Fruit fly (Drosophila melanogaster): ENCODE measurements around the gene Rab3-GAP.

Rab3-GAP gene

dm6 chr2L:12089145-12089544, 26.2 kb upstream of the Rab3-GAP start:
- TF ChIP-seq Snoo (tag; optimal IDR thresholded peaks at IDR 0.05) (no peak), CG13204 (GFP tag; optimal IDR thresholded peaks at IDR 0.05) (no peak), CG17806 (tag; optimal IDR thresholded peaks at IDR 0.05) (no peak), CG8301 (tag; optimal IDR thresholded peaks at IDR 0.05) (no peak), fd96Ca (GFP tag; IDR thresholded peaks at IDR 0.05) (no peak), gl (tag; optimal IDR thresholded peaks at IDR 0.05) (no peak), CG9948 (tag; optimal IDR thresholded peaks at IDR 0.05) (no peak), CG32121 (GFP tag; IDR thresholded peaks at IDR 0.05) (no peak), D1 (tag; optimal IDR thresholded peaks at IDR 0.05) (no peak), CG12605 (GFP tag; IDR thresholded peaks at IDR 0.05) (no peak), Ets98B (GFP tag; IDR thresholded peaks at IDR 0.05) (no peak), CG34367 (tag; optimal IDR thresholded peaks at IDR 0.05) (no peak), CG8159 (tag; optimal IDR thresholded peaks at IDR 0.05) (no peak), rn (GFP tag; IDR thresholded peaks at IDR 0.05) (no peak)

- TF ChIP-seq EcR (GFP tag; optimal IDR thresholded peaks at IDR 0.05) (no peak), Pif1A (GFP tag; optimal IDR thresholded peaks at IDR 0.05) (no peak), D1 (tag; optimal IDR thresholded peaks at IDR 0.05) (no peak), CG17806 (tag; optimal IDR thresholded peaks at IDR 0.05) (no peak), CG34367 (tag; optimal IDR thresholded peaks at IDR 0.05) (no peak), CG8301 (tag; optimal IDR thresholded peaks at IDR 0.05) (no peak), Ets98B (GFP tag; IDR thresholded peaks at IDR 0.05) (no peak), Pif1B (GFP tag; optimal IDR thresholded peaks at IDR 0.05) (no peak), CG15710 (tag; optimal IDR thresholded peaks at IDR 0.05) (no peak), CG8159 (tag; optimal IDR thresholded peaks at IDR 0.05) (no peak), CG32121 (GFP tag; IDR thresholded peaks at IDR 0.05) (no peak), CG10348 (GFP tag; IDR thresholded peaks at IDR 0.05) (no peak), CG4496 (GFP tag; IDR thresholded peaks at IDR 0.05) (no peak), gl (tag; optimal IDR thresholded peaks at IDR 0.05) (no peak), rn (GFP tag; IDR thresholded peaks at IDR 0.05) (no peak), fd96Ca (GFP tag; IDR thresholded peaks at IDR 0.05) (no peak), CG12605 (GFP tag; IDR thresholded peaks at IDR 0.05) (no peak), CG13204 (GFP tag; optimal IDR thresholded peaks at IDR 0.05) (no peak), CG14655 (GFP tag; optimal IDR thresholded peaks at IDR 0.05) (no peak)
Observed at dm6 chr2L:12087442-12087841, 24.5 kb upstream of the Rab3-GAP start.

DNA sequence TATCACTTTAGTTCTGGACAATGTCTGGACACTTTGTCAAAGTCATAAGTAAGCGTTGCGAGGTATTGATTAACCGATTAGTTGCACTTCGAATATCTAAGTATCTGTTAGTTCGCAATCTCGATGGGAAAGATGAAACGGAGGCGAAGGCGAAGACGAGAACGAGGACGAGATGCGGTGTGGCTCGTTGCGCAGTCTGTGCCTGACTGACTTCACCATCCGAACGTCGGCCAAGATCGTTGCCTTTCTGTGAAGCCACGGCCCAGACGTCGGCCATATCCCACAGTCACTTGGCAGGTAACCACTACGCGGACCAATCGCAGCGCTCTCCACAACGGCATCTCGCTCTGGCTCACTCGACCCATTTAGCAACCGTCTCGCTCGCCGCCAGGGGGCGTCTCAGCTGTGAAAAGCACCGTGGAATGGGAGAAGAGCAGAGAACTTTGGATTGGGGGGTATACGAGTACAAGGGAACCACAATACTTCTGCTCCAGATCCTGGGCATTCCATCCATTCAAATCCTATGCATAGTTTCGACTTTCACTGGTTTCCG, 22.7 kb upstream of the Rab3-GAP start, which contains the start of gene prd:
TSS of gene prd (minus strand) at position 209 of the 553 bp plus-strand sequence.
- TF ChIP-seq CG4496 (GFP tag; IDR thresholded peaks at IDR 0.05) (no peak), CG17806 (tag; optimal IDR thresholded peaks at IDR 0.05) (no peak)

dm6 chr2L:12085010-12085409, 22.0 kb upstream of the Rab3-GAP start:
- no peak for TF ChIP-seq CG12605 (GFP tag; IDR thresholded peaks at IDR 0.05)
- TF ChIP-seq CG34367 (tag; optimal IDR thresholded peaks at IDR 0.05): no peak
- no peak for TF ChIP-seq CG14655 (GFP tag; optimal IDR thresholded peaks at IDR 0.05)
- no peak for TF ChIP-seq CG8301 (tag; optimal IDR thresholded peaks at IDR 0.05)
- TF ChIP-seq D1 (tag; optimal IDR thresholded peaks at IDR 0.05): no peak
- TF ChIP-seq CG9948 (tag; optimal IDR thresholded peaks at IDR 0.05): no peak
- no peak for TF ChIP-seq CG32121 (GFP tag; IDR thresholded peaks at IDR 0.05)
- no peak for TF ChIP-seq fd96Ca (GFP tag; IDR thresholded peaks at IDR 0.05)
- no peak for TF ChIP-seq Snoo (tag; optimal IDR thresholded peaks at IDR 0.05)
- no peak for TF ChIP-seq CG8159 (tag; optimal IDR thresholded peaks at IDR 0.05)
- no peak for TF ChIP-seq CG13204 (GFP tag; optimal IDR thresholded peaks at IDR 0.05)
- TF ChIP-seq CG17806 (tag; optimal IDR thresholded peaks at IDR 0.05): no peak
- no peak for TF ChIP-seq EcR (GFP tag; optimal IDR thresholded peaks at IDR 0.05)
- TF ChIP-seq CG4496 (GFP tag; IDR thresholded peaks at IDR 0.05): no peak
- no peak for TF ChIP-seq rn (GFP tag; IDR thresholded peaks at IDR 0.05)
- no peak for TF ChIP-seq Ets98B (GFP tag; IDR thresholded peaks at IDR 0.05)
- no peak for TF ChIP-seq Pif1B (GFP tag; optimal IDR thresholded peaks at IDR 0.05)
- TF ChIP-seq CG15710 (tag; optimal IDR thresholded peaks at IDR 0.05): no peak
- TF ChIP-seq gl (tag; optimal IDR thresholded peaks at IDR 0.05): no peak

DNA sequence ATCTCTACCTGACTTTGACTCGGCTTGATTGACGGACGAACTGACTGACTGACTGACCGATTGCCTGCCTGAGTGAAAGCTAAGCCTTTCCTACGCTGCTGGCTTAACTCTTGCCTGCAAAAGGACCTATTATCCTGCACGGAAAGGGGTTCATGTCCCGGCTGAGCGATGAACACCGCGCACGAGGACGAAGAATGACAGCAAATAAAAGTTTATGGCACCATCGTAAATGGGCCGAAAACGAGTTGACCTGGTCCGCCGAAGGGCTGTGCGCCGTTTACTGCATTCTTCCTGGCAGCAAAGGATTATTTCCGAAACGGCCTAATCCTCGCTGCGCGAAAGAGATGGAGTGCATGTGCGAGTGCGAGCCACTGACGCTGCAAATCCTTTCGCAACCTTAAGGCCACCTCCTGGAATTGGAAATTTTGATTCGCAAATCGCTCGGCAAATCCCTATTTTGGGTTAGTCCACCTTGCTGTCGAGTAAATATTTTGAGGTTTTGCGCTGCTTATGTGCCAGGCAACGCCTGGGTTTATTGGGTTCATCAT, 18.2 kb upstream of the Rab3-GAP start:
- no peak for TF ChIP-seq Snoo (tag; optimal IDR thresholded peaks at IDR 0.05)
- TF ChIP-seq CG8159 (tag; optimal IDR thresholded peaks at IDR 0.05): no peak
- no peak for TF ChIP-seq fd96Ca (GFP tag; IDR thresholded peaks at IDR 0.05)
- TF ChIP-seq CG10348 (GFP tag; IDR thresholded peaks at IDR 0.05): no peak
- TF ChIP-seq CG34367 (tag; optimal IDR thresholded peaks at IDR 0.05): no peak
- TF ChIP-seq EcR (GFP tag; optimal IDR thresholded peaks at IDR 0.05): no peak
- no peak for TF ChIP-seq Pif1B (GFP tag; optimal IDR thresholded peaks at IDR 0.05)
- no peak for TF ChIP-seq CG8301 (tag; optimal IDR thresholded peaks at IDR 0.05)
- no peak for TF ChIP-seq D1 (tag; optimal IDR thresholded peaks at IDR 0.05)
- no peak for TF ChIP-seq CG17806 (tag; optimal IDR thresholded peaks at IDR 0.05)
- TF ChIP-seq gl (tag; optimal IDR thresholded peaks at IDR 0.05): no peak
- no peak for TF ChIP-seq CG12605 (GFP tag; IDR thresholded peaks at IDR 0.05)
- no peak for TF ChIP-seq rn (GFP tag; IDR thresholded peaks at IDR 0.05)
- TF ChIP-seq CG15710 (tag; optimal IDR thresholded peaks at IDR 0.05): no peak
- TF ChIP-seq CG14655 (GFP tag; optimal IDR thresholded peaks at IDR 0.05): no peak
- no peak for TF ChIP-seq CG13204 (GFP tag; optimal IDR thresholded peaks at IDR 0.05)
- no peak for TF ChIP-seq Ets98B (GFP tag; IDR thresholded peaks at IDR 0.05)

- TF ChIP-seq EcR (GFP tag; optimal IDR thresholded peaks at IDR 0.05) (no peak), Ets98B (GFP tag; IDR thresholded peaks at IDR 0.05) (no peak), CG9948 (tag; optimal IDR thresholded peaks at IDR 0.05) (no peak), CG12605 (GFP tag; IDR thresholded peaks at IDR 0.05) (no peak), Snoo (tag; optimal IDR thresholded peaks at IDR 0.05) (no peak), D1 (tag; optimal IDR thresholded peaks at IDR 0.05) (no peak), CG10348 (GFP tag; IDR thresholded peaks at IDR 0.05) (no peak), Pif1A (GFP tag; optimal IDR thresholded peaks at IDR 0.05) (no peak), CG32121 (GFP tag; IDR thresholded peaks at IDR 0.05) (no peak), CG8301 (tag; optimal IDR thresholded peaks at IDR 0.05) (no peak), CG8159 (tag; optimal IDR thresholded peaks at IDR 0.05) (no peak), CG4496 (GFP tag; IDR thresholded peaks at IDR 0.05) (no peak), CG15710 (tag; optimal IDR thresholded peaks at IDR 0.05) (no peak), fd96Ca (GFP tag; IDR thresholded peaks at IDR 0.05) (no peak), CG13204 (GFP tag; optimal IDR thresholded peaks at IDR 0.05) (no peak), rn (GFP tag; IDR thresholded peaks at IDR 0.05) (no peak), CG17806 (tag; optimal IDR thresholded peaks at IDR 0.05) (no peak), Pif1B (GFP tag; optimal IDR thresholded peaks at IDR 0.05) (no peak), gl (tag; optimal IDR thresholded peaks at IDR 0.05) (no peak)
Observed at dm6 chr2L:12079827-12080381, 16.9 kb upstream of the Rab3-GAP start.
